Worm (Caenorhabditis elegans) whole organism, late embryonic: ENCODE data around the gene clec-47.

ENCODE experiments used
- F13H6.1 ChIP-seq: sonication (generic microtip); optimal IDR thresholded peaks from 2 replicates; lab custom pipeline; 2016; ENCODE audit warnings: missing genetic modification characterization, missing compliant biosample characterization
- eyg-1 ChIP-seq: sonication (generic microtip); optimal IDR thresholded peaks from 2 replicates; lab custom pipeline; 2016; ENCODE audit warnings: missing genotype, missing genetic modification characterization, missing compliant biosample characterization
- nhr-232 ChIP-seq: sonication (generic microtip); optimal IDR thresholded peaks from 2 replicates; lab custom pipeline; 2016; ENCODE audit warnings: missing genetic modification characterization, missing compliant biosample characterization
- pat-9 ChIP-seq: fragments of 200-800 bp; sonication (Bioruptor generic); optimal IDR thresholded peaks from 2 replicates; lab custom pipeline; 2018; ENCODE audit warnings: mild to moderate bottlenecking, missing genetic modification characterization, moderate library complexity, missing compliant biosample characterization
- pax-1 ChIP-seq: fragments of 150-350 bp; optimal IDR thresholded peaks from 2 replicates; lab custom pipeline; 2014; ENCODE audit warnings: missing biosample characterization, missing genetic modification characterization
- pha-4 ChIP-seq: fragments of 150-350 bp; optimal IDR thresholded peaks from 2 replicates; lab custom pipeline; 2018; ENCODE audit warnings: missing biosample characterization, missing genetic modification reagents, missing genetic modification characterization
- sox-2 ChIP-seq: fragments of 200-800 bp; sonication (Bioruptor generic); IDR thresholded peaks from 2 replicates; pipeline ENCODE4 v1.3.6; 2022; ENCODE audit warnings: missing genetic modification reagents, missing genetic modification characterization, missing compliant biosample characterization

DNA sequence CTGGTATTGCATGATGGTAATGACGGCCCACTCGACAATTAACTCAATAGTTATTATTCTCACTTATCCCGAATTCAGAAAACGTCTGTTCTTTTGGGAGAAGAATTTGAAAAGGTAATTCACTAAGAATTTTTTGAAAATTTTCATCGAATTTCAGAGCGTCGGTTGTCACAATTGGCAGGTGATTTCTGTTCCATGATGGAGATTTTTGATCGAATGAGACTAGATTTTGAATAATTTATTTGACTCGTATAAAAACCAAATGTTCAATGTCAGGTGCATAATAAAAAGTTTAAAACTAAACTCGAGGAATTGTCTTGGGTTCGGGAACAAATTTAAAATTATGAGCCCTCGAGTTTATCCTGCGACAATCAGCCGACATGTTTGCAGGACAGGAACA lies 41.1 kb downstream of the clec-47 start, which contains the start of gene sri-25:
- TF ChIP-seq pat-9 (tag; lab: Kevin White, UChicago) (no peak), pax-1 (tag; lab: Kevin White, UChicago) (no peak), F13H6.1 (tag; lab: Kevin White, UChicago) (no peak), eyg-1 (no peak), pha-4 (tag; lab: Kevin White, UChicago) (no peak), nhr-232 (tag; lab: Kevin White, UChicago) (no peak), sox-2 (GFP tag; lab: Robert Waterston, UW) (no peak)
